Worm (Caenorhabditis elegans) whole organism, L4 larva: ENCODE measurements around the gene rps-29.

Source experiments
- F44E2.7 ChIP-seq: fragments of 200-800 bp; sonication (Bioruptor generic); IDR thresholded peaks from 2 replicates; pipeline ENCODE4 v2.1.2; 2022; ENCODE audit warnings: missing genetic modification characterization, missing compliant biosample characterization
- aha-1 ChIP-seq: fragments of 150-350 bp; peaks from one replicate; lab custom pipeline; 2014; ENCODE audit warnings: missing biosample characterization, missing genetic modification characterization
- ama-1 ChIP-seq: fragments of 150-350 bp; optimal IDR thresholded peaks from 2 replicates; lab custom pipeline; 2014; ENCODE audit warnings: inconsistent platforms, mixed read lengths
- arid-1 ChIP-seq: fragments of 200-800 bp; sonication (Bioruptor generic); conservative IDR thresholded peaks from 2 replicates; pipeline ENCODE4 v1.3.6; 2022; ENCODE audit warnings: missing genetic modification reagents, missing genetic modification characterization, missing compliant biosample characterization
- ceh-28 ChIP-seq: fragments of 150-350 bp; optimal IDR thresholded peaks from 2 replicates; lab custom pipeline; 2014; ENCODE audit warnings: missing biosample characterization, missing genetic modification reagents, missing genetic modification characterization
- ceh-32 ChIP-seq: sonication (generic microtip); optimal IDR thresholded peaks from 2 replicates; lab custom pipeline; 2016; ENCODE audit warnings: mild to moderate bottlenecking, missing genetic modification characterization, missing compliant biosample characterization; ENCODE audit not compliant: poor library complexity
- cey-2 ChIP-seq: sonication (generic microtip); optimal IDR thresholded peaks from 3 replicates; lab custom pipeline; 2017; ENCODE audit warnings: missing genetic modification characterization, mild to moderate bottlenecking, missing compliant biosample characterization, antibody characterized with exemption, borderline replicate concordance; ENCODE audit not compliant: insufficient read depth
- daf-12 ChIP-seq: fragments of 150-350 bp; optimal IDR thresholded peaks from 2 replicates; lab custom pipeline; 2014; ENCODE audit warnings: missing biosample characterization, missing genetic modification reagents, missing genetic modification characterization
- dmd-6 ChIP-seq: fragments of 200-800 bp; sonication (Bioruptor generic); IDR thresholded peaks from 2 replicates; pipeline ENCODE4 v1.3.6; 2022; ENCODE audit warnings: missing genetic modification reagents, missing genetic modification characterization, missing compliant biosample characterization
- dmd-9 ChIP-seq: fragments of 200-800 bp; sonication (Bioruptor generic); IDR thresholded peaks from 2 replicates; pipeline ENCODE4 v1.3.6; 2022; ENCODE audit warnings: missing genetic modification reagents, missing genetic modification characterization, missing compliant biosample characterization
- egl-43 ChIP-seq: fragments of 200-800 bp; sonication (Bioruptor generic); IDR thresholded peaks from 2 replicates; pipeline ENCODE4 v1.3.6; 2022; ENCODE audit warnings: missing genetic modification reagents, missing genetic modification characterization, missing compliant biosample characterization
- hlh-11 ChIP-seq: fragments of 200-800 bp; sonication (Bioruptor generic); optimal IDR thresholded peaks from 2 replicates; lab custom pipeline; 2018; ENCODE audit warnings: mild to moderate bottlenecking, missing genetic modification characterization, missing compliant biosample characterization
- lin-13 ChIP-seq: fragments of 150-350 bp; optimal IDR thresholded peaks from 2 replicates; lab custom pipeline; 2014; ENCODE audit warnings: missing biosample characterization, missing genetic modification reagents, missing genetic modification characterization
- lin-15B ChIP-seq: fragments of 150-350 bp; sonication (generic microtip); optimal IDR thresholded peaks from 3 replicates; lab custom pipeline; 2014; ENCODE audit warnings: missing biosample characterization, missing genetic modification characterization
- lir-3 ChIP-seq: sonication (generic microtip); optimal IDR thresholded peaks from 2 replicates; lab custom pipeline; 2016; ENCODE audit warnings: mild to moderate bottlenecking, missing genetic modification characterization, missing compliant biosample characterization
- lsy-2 ChIP-seq, 2 experiments: fragments of 150-350 bp in 1 of 2; sonication (generic microtip) in 1 of 2; optimal IDR thresholded peaks; 2 replicates each; lab custom pipeline; 2014 to 2017; ENCODE audit warnings: missing biosample characterization in 2 of 2, missing genetic modification characterization in 2 of 2
- madf-9 ChIP-seq: fragments of 200-800 bp; sonication (Bioruptor generic); conservative IDR thresholded peaks from 2 replicates; pipeline ENCODE4 v1.3.6; 2022; ENCODE audit warnings: missing genetic modification reagents, missing genetic modification characterization, missing compliant biosample characterization
- mdl-1 ChIP-seq, 2 experiments: fragments of 150-350 bp in 1 of 2; sonication (generic microtip) in 1 of 2; optimal IDR thresholded peaks; 2 replicates each; lab custom pipeline; 2014 to 2017; ENCODE audit warnings: missing biosample characterization in 2 of 2, missing genetic modification characterization in 2 of 2
- mdt-29 ChIP-seq: fragments of 200-800 bp; sonication (Bioruptor generic); IDR thresholded peaks from 2 replicates; pipeline ENCODE4 v1.3.6; 2022; ENCODE audit warnings: missing genetic modification reagents, missing genetic modification characterization, missing compliant biosample characterization
- mxl-2 ChIP-seq: fragments of 200-800 bp; sonication (Bioruptor generic); conservative IDR thresholded peaks from 2 replicates; pipeline ENCODE4 v1.3.6; 2022; ENCODE audit warnings: missing genetic modification reagents, missing genetic modification characterization, missing compliant biosample characterization
- mxl-3 ChIP-seq: fragments of 200-800 bp; sonication (Bioruptor generic); optimal IDR thresholded peaks from 2 replicates; lab custom pipeline; 2018; ENCODE audit warnings: mild to moderate bottlenecking, missing genetic modification characterization, missing compliant biosample characterization
- nhr-11 ChIP-seq: fragments of 150-350 bp; optimal IDR thresholded peaks from 2 replicates; lab custom pipeline; 2014; ENCODE audit warnings: missing biosample characterization, missing genetic modification characterization
- nhr-111 ChIP-seq: fragments of 200-800 bp; sonication (Bioruptor generic); optimal IDR thresholded peaks from 2 replicates; lab custom pipeline; 2018; ENCODE audit warnings: mild to moderate bottlenecking, missing genetic modification characterization, missing compliant biosample characterization
- nhr-28 ChIP-seq: fragments of 150-350 bp; optimal IDR thresholded peaks from 2 replicates; lab custom pipeline; 2014; ENCODE audit warnings: missing biosample characterization, missing genetic modification characterization
- nhr-42 ChIP-seq: fragments of 200-800 bp; sonication (Bioruptor generic); IDR thresholded peaks from 2 replicates; pipeline ENCODE4 v1.3.6; 2022; ENCODE audit warnings: missing genetic modification characterization, missing compliant biosample characterization
- nhr-48 ChIP-seq: sonication (generic microtip); optimal IDR thresholded peaks from 2 replicates; lab custom pipeline; 2016; ENCODE audit warnings: mild to moderate bottlenecking, missing genetic modification characterization, missing compliant biosample characterization
- nhr-76 ChIP-seq: fragments of 150-350 bp; optimal IDR thresholded peaks from 2 replicates; lab custom pipeline; 2014; ENCODE audit warnings: missing biosample characterization, missing genetic modification characterization
- nhr-77 ChIP-seq: fragments of 150-350 bp; optimal IDR thresholded peaks from 2 replicates; lab custom pipeline; 2014; ENCODE audit warnings: missing biosample characterization, missing genetic modification characterization
- pqm-1 ChIP-seq: sonication (generic microtip); optimal IDR thresholded peaks from 2 replicates; lab custom pipeline; 2017; ENCODE audit warnings: missing biosample characterization, missing genetic modification characterization
- sdz-12 ChIP-seq: fragments of 200-800 bp; sonication (Bioruptor generic); optimal IDR thresholded peaks from 2 replicates; lab custom pipeline; 2018; ENCODE audit warnings: mild to moderate bottlenecking, missing genetic modification characterization, missing compliant biosample characterization
- set-16 ChIP-seq: fragments of 200-800 bp; sonication (Bioruptor generic); IDR thresholded peaks from 2 replicates; pipeline ENCODE4 v1.3.6; 2022; ENCODE audit warnings: missing genetic modification reagents, missing genetic modification characterization, missing compliant biosample characterization
- skn-1 ChIP-seq: fragments of 150-350 bp; optimal IDR thresholded peaks from 2 replicates; lab custom pipeline; 2014; ENCODE audit warnings: missing biosample characterization, missing genetic modification characterization
- unc-130 ChIP-seq: sonication (generic microtip); optimal IDR thresholded peaks from 2 replicates; lab custom pipeline; 2016; ENCODE audit warnings: missing genetic modification reagents, missing genetic modification characterization, missing compliant biosample characterization
- unc-62 ChIP-seq, 3 experiments: fragments of 150-350 bp in 1 of 3; sonication (generic microtip); optimal IDR thresholded peaks in 2 of 3; peaks in 1 of 3; 1 replicate in 1 of 3; 2 replicates in 2 of 3; lab custom pipeline; 2014 to 2017; ENCODE audit warnings: missing biosample characterization in 3 of 3, missing genetic modification characterization in 3 of 3, missing genetic modification reagents in 3 of 3, missing genotype in 1 of 3
- ztf-11 ChIP-seq: fragments of 150-350 bp; optimal IDR thresholded peaks from 2 replicates; lab custom pipeline; 2014; ENCODE audit warnings: missing biosample characterization, missing genetic modification characterization

Gene rps-29

ce11 chrIII:797507-797906 lies 3.4 kb downstream of the rps-29 start:
- TF ChIP-seq unc-62 (GFP tag; optimal IDR thresholded peaks at IDR 0.05 in 1 of 2; lab: Kevin White, UChicago) (peak in 1 of 2 experiments; percentile 55), unc-62 (tag; optimal IDR thresholded peaks at IDR 0.05; lab: Kevin White, UChicago) (no peak), mdl-1 (tag; optimal IDR thresholded peaks at IDR 0.05; lab: Kevin White, UChicago) (no peak)

- TF ChIP-seq sdz-12 (GFP tag; lab: Kevin White, UChicago): no peak
- TF ChIP-seq unc-130 (GFP tag; lab: Kevin White, UChicago): no peak
- no peak for TF ChIP-seq ceh-32 (tag; lab: Kevin White, UChicago)
- TF ChIP-seq cey-2 (tag; lab: Kevin White, UChicago): no peak
- TF ChIP-seq skn-1 (tag; lab: Kevin White, UChicago): no peak
These were observed 7.9 kb downstream of the rps-29 start for ce11 chrIII:802041-802440.

DNA sequence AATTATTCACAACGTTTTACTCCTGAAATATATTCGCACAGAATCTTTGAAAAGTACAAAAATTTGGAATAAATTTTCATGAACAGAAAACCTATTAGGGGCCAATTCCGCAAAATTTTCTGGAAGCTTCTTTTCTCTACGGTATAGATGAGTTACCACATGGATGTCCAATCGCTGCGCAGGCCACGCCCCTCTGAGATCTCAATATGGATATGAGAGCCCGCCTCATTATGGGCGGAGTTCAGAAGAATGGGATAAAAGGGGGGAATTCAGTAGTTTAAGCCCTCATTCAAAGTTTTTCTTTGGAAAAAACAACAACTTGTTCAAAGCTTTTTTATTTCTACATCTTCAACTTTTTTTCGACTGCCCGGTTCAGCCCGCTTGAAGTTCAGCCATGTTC lies 17.4 kb downstream of the rps-29 start, which contains the start of gene daf-7:
Gene daf-7, plus strand, starts transcription at position 301 of the 400 bp plus-strand sequence.
- peak; percentile 65 for TF ChIP-seq aha-1 (tag; lab: Kevin White, UChicago)
- TF ChIP-seq lin-15B (tag; lab: Kevin White, UChicago): no peak

DNA sequence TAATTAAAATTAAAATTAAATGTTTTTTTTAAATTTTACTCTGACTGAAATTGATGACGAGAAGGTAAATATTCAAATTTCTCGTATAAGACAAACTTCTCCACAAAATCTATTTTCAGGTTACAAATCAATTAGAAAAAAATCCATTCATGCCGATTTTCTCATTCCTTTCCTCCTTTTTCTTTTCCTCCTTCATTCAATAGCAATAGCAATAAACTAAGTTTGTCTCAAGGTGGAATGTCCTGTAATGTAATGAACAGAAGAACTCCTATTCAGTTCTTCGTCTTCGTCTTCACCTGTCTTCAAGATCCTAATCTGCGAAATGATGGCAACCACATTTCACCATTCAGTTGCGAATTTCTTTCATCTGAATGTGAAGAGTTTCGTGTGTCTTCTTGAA lies 21.7 kb downstream of the rps-29 start, which contains the start of gene dac-1:
Gene dac-1, plus strand, starts transcription at position 301 of the 400 bp plus-strand sequence.
- no peak for TF ChIP-seq F44E2.7 (GFP tag; lab: Robert Waterston, UW)
- no peak for TF ChIP-seq daf-12
- TF ChIP-seq cey-2 (tag; lab: Kevin White, UChicago): no peak

ce11 chrIII:819313-819712 lies 25.2 kb downstream of the rps-29 start:
- TF ChIP-seq ceh-32 (tag; lab: Kevin White, UChicago) (no peak), lin-15B (tag; lab: Kevin White, UChicago) (no peak), lir-3 (tag; lab: Kevin White, UChicago) (no peak), lsy-2 (tag; optimal IDR thresholded peaks at IDR 0.05; lab: Kevin White, UChicago) (no peak), egl-43 (no peak), unc-130 (GFP tag; lab: Kevin White, UChicago) (no peak), nhr-76 (tag; lab: Kevin White, UChicago) (no peak), dmd-9 (no peak), arid-1 (GFP tag; lab: Robert Waterston, UW) (no peak), set-16 (GFP tag; lab: Robert Waterston, UW) (peak; percentile 36; the same call in 1 of the 2 replicates), nhr-111 (GFP tag; lab: Kevin White, UChicago) (no peak), nhr-42 (0 out of 2 replicates have a peak, but pooled peaks have one; percentile 10), nhr-48 (tag; lab: Kevin White, UChicago) (no peak)

DNA sequence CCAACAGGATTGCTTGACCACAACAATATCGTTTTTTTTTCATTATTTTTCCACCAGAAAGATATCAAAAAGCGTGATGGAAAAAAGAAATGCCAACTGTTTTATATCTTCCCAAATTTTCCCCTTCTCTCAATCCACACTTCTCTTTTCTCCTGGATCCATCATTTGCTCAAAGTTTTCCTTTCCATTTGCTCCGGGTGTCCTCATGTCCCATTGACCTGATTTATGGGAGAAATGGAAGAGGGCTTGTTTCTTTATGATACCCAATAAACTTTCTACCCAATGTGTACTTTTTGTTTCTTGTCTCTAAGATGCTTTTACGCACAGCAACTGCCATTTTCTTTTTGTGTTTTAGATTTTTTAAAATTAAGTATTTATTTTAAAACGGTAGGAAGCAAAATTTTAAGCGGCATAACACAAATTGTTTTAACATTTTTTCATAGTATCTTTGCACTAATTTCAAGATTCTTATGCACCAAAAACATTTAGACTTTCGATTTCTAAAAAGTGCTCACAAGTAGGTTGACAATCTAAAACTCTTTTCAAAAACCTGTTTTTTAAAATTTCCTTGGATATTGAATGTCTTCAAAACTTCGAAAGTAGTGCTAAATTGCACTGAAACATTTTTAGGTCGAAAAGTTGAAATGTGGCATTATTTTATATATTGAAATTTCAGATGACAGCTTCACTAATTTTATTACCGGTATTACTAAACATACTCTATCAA lies 28.6 kb downstream of the rps-29 start, which contains the start of gene clec-149:
Gene clec-149, plus strand, starts transcription at position 677 of the 727 bp plus-strand sequence.
- peak; percentile 10 for TF ChIP-seq nhr-11
- TF ChIP-seq mdt-29 (GFP tag; lab: Robert Waterston, UW): no peak

DNA sequence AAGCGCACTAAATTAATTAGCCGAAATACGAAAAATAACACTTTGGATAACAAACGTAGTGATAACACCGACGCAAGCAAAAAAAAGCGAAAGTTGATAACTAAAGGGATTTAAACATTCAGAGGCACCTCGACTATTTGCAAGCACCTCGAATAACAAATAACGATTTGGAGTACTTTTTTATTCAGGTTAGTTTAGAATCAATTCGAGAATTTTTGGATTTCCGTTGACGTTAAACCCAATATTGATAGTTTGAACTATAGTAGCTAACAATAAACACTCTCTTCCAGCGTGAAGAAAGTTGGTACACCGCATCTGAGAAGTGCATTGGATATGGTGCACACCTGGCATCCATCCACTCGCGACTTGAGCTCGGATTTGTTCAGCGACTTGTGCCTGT lies 31.2 kb downstream of the rps-29 start:
- peak; percentile 98 for TF ChIP-seq aha-1 (tag; lab: Kevin White, UChicago)
- no peak for TF ChIP-seq mxl-2 (GFP tag; lab: Robert Waterston, UW)

DNA sequence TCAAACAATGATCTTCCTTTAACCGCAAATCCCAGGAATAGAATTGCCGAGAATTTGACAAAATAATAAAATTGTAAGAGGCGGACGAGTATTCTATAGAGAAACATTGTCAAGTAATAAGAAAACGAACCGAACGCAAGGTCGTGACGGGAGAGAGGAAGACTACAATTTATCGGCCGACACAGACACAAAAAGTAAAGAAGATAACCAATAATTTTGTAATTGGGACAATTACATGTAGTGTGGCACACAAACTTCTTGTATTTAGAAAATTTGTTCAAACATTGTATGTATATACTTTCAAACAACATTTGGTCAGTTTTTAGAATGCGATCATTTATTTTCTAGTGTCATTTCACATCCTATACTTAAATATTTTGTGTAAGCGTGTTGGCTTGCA lies 37.9 kb downstream of the rps-29 start, which contains the start of gene ceeh-1:
Gene ceeh-1, minus strand, starts transcription at position 317 of the 400 bp plus-strand sequence.
- TF ChIP-seq ceh-28 (no peak), nhr-77 (tag; lab: Kevin White, UChicago) (peak; percentile 4), mxl-3 (peak; percentile 22), dmd-9 (no peak), aha-1 (tag; lab: Kevin White, UChicago) (no peak), pqm-1 (tag; lab: Kevin White, UChicago) (peak; percentile 30), hlh-11 (tag; lab: Kevin White, UChicago) (peak; percentile 12), madf-9 (GFP tag; lab: Robert Waterston, UW) (no peak), mxl-2 (GFP tag; lab: Robert Waterston, UW) (no peak), dmd-6 (peak; percentile 20; the same call in 1 of the 2 replicates), ztf-11 (tag; lab: Kevin White, UChicago) (no peak), nhr-28 (tag; lab: Kevin White, UChicago) (peak; percentile 100), ama-1 (lab: Kevin White, UChicago) (no peak), lin-13 (GFP tag; lab: Kevin White, UChicago) (no peak), lsy-2 (tag; optimal IDR thresholded peaks at IDR 0.05; lab: Kevin White, UChicago) (peak in 1 of 2 experiments; percentile 4)
